Worm (Caenorhabditis elegans) whole organism, L3 larva: Measurements from ENCODE around the gene K08E4.7.
A peak's percentile ranks its signal among the peaks of the same experiment; 100 is the strongest.

Experiments used
- ZK546.5 ChIP-seq: sonication (generic microtip); optimal IDR thresholded peaks from 2 replicates; lab custom pipeline; 2017; ENCODE audit warnings: missing biosample characterization, missing genetic modification characterization
- ceh-16 ChIP-seq: sonication (generic microtip); optimal IDR thresholded peaks from 2 replicates; lab custom pipeline; 2017; ENCODE audit warnings: missing biosample characterization, missing genetic modification characterization
- ceh-28 ChIP-seq: fragments of 150-350 bp; optimal IDR thresholded peaks from 2 replicates; lab custom pipeline; 2014; ENCODE audit warnings: missing biosample characterization, missing genetic modification reagents, missing genetic modification characterization
- ceh-82 ChIP-seq: fragments of 150-350 bp; optimal IDR thresholded peaks from 2 replicates; lab custom pipeline; 2014; ENCODE audit warnings: missing biosample characterization, missing genetic modification characterization
- ceh-9 ChIP-seq: sonication (generic microtip); optimal IDR thresholded peaks from 2 replicates; lab custom pipeline; 2018; ENCODE audit warnings: missing biosample characterization, missing genetic modification characterization
- daf-12 ChIP-seq: fragments of 150-350 bp; optimal IDR thresholded peaks from 2 replicates; lab custom pipeline; 2014; ENCODE audit warnings: missing biosample characterization, missing genetic modification reagents, missing genetic modification characterization
- egl-27 ChIP-seq: sonication (generic microtip); optimal IDR thresholded peaks from 4 replicates; lab custom pipeline; 2017; ENCODE audit warnings: missing biosample characterization, missing genetic modification reagents, missing genetic modification characterization
- egl-5 ChIP-seq: fragments of 150-350 bp; optimal IDR thresholded peaks from 2 replicates; lab custom pipeline; 2017; ENCODE audit warnings: missing biosample characterization, missing genetic modification reagents, missing genetic modification characterization, inconsistent platforms
- elt-1 ChIP-seq: fragments of 150-350 bp; optimal IDR thresholded peaks from 2 replicates; lab custom pipeline; 2014; ENCODE audit warnings: missing biosample characterization, missing genetic modification characterization
- elt-2 ChIP-seq: sonication (generic microtip); optimal IDR thresholded peaks from 2 replicates; lab custom pipeline; 2016; ENCODE audit warnings: missing genetic modification reagents, mild to moderate bottlenecking, missing genetic modification characterization, missing compliant biosample characterization
- elt-3 ChIP-seq, 3 experiments: fragments of 150-350 bp in 1 of 3; sonication (generic microtip) in 2 of 3; optimal IDR thresholded peaks; 2 replicates in 2 of 3; 4 replicates in 1 of 3; lab custom pipeline; 2014 to 2017; ENCODE audit warnings: missing biosample characterization in 3 of 3, missing genetic modification characterization in 3 of 3
- eor-1 ChIP-seq, 2 experiments: fragments of 150-350 bp; optimal IDR thresholded peaks; 2 replicates each; lab custom pipeline; 2014 to 2018; ENCODE audit warnings: missing biosample characterization in 2 of 2, missing genetic modification characterization in 2 of 2
- fkh-10 ChIP-seq: sonication (generic microtip); optimal IDR thresholded peaks from 2 replicates; lab custom pipeline; 2017; ENCODE audit warnings: missing biosample characterization, missing genetic modification reagents, missing genetic modification characterization
- fkh-2 ChIP-seq: fragments of 150-350 bp; optimal IDR thresholded peaks from 2 replicates; lab custom pipeline; 2014; ENCODE audit warnings: missing biosample characterization, missing genetic modification reagents, missing genetic modification characterization
- hmg-11 ChIP-seq: sonication (generic microtip); optimal IDR thresholded peaks from 2 replicates; lab custom pipeline; 2016; ENCODE audit warnings: missing genetic modification characterization, missing compliant biosample characterization
- jun-1 ChIP-seq: fragments of 150-350 bp; optimal IDR thresholded peaks from 2 replicates; lab custom pipeline; 2014; ENCODE audit warnings: missing biosample characterization, missing genetic modification reagents, missing genetic modification characterization
- lin-15B ChIP-seq: fragments of 150-350 bp; optimal IDR thresholded peaks from 2 replicates; lab custom pipeline; 2014; ENCODE audit warnings: missing biosample characterization, missing genetic modification characterization
- lin-39 ChIP-seq: fragments of 150-350 bp; optimal IDR thresholded peaks from 2 replicates; lab custom pipeline; 2018; ENCODE audit warnings: missing biosample characterization, missing genetic modification reagents, missing genetic modification characterization
- nfya-1 ChIP-seq: sonication (generic microtip); optimal IDR thresholded peaks from 2 replicates; lab custom pipeline; 2017; ENCODE audit warnings: missing genetic modification characterization, mild to moderate bottlenecking, missing compliant biosample characterization, antibody characterized with exemption, moderate library complexity; ENCODE audit not compliant: insufficient read depth
- nhr-11 ChIP-seq: fragments of 150-350 bp; optimal IDR thresholded peaks from 2 replicates; lab custom pipeline; 2014; ENCODE audit warnings: missing biosample characterization, missing genetic modification characterization
- nhr-23 ChIP-seq: fragments of 150-350 bp; optimal IDR thresholded peaks from 2 replicates; lab custom pipeline; 2014; ENCODE audit warnings: missing biosample characterization, missing genetic modification reagents, missing genetic modification characterization
- nhr-25 ChIP-seq: sonication (generic microtip); optimal IDR thresholded peaks from 2 replicates; lab custom pipeline; 2017; ENCODE audit warnings: missing biosample characterization, missing genetic modification characterization
- nhr-28 ChIP-seq: fragments of 150-350 bp; optimal IDR thresholded peaks from 2 replicates; lab custom pipeline; 2014; ENCODE audit warnings: missing biosample characterization, missing genetic modification characterization
- nhr-43 ChIP-seq: sonication (generic microtip); optimal IDR thresholded peaks from 2 replicates; lab custom pipeline; 2016; ENCODE audit warnings: mild to moderate bottlenecking, missing genetic modification characterization, missing compliant biosample characterization; ENCODE audit not compliant: poor library complexity, severe bottlenecking
- nhr-77 ChIP-seq: fragments of 150-350 bp; optimal IDR thresholded peaks from 2 replicates; lab custom pipeline; 2014; ENCODE audit warnings: missing biosample characterization, missing genetic modification characterization
- pha-4 ChIP-seq: fragments of 150-350 bp; optimal IDR thresholded peaks from 2 replicates; lab custom pipeline; 2014; ENCODE audit warnings: missing biosample characterization, missing genetic modification reagents, missing genetic modification characterization
- pqm-1 ChIP-seq: fragments of 150-350 bp; optimal IDR thresholded peaks from 2 replicates; lab custom pipeline; 2017; ENCODE audit warnings: missing biosample characterization, missing genetic modification characterization, inconsistent platforms
- sea-2 ChIP-seq: fragments of 150-350 bp; sonication (generic microtip); optimal IDR thresholded peaks from 4 replicates; lab custom pipeline; 2014; ENCODE audit warnings: missing biosample characterization, missing genetic modification reagents, missing genetic modification characterization
- skn-1 ChIP-seq: fragments of 150-350 bp; optimal IDR thresholded peaks from 2 replicates; lab custom pipeline; 2014; ENCODE audit warnings: missing biosample characterization, missing genetic modification characterization
- snpc-4 ChIP-seq: fragments of 150-350 bp; optimal IDR thresholded peaks from 2 replicates; lab custom pipeline; 2014; ENCODE audit warnings: missing biosample characterization, missing genetic modification characterization
- unc-39 ChIP-seq: sonication (generic microtip); optimal IDR thresholded peaks from 4 replicates; lab custom pipeline; 2017; ENCODE audit warnings: missing biosample characterization, missing genetic modification characterization
- unc-62 ChIP-seq: fragments of 150-350 bp; sonication (generic microtip); optimal IDR thresholded peaks from 4 replicates; lab custom pipeline; 2014; ENCODE audit warnings: missing biosample characterization, missing genetic modification reagents, missing genetic modification characterization
- ztf-11 ChIP-seq: fragments of 150-350 bp; optimal IDR thresholded peaks from 2 replicates; lab custom pipeline; 2014; ENCODE audit warnings: missing biosample characterization, missing genetic modification characterization
- ztf-4 ChIP-seq: fragments of 150-350 bp; optimal IDR thresholded peaks from 2 replicates; lab custom pipeline; 2014; ENCODE audit warnings: missing biosample characterization, missing genetic modification characterization

K08E4.7 gene

ce11 chrIV:12113056-12113455, 37.5 kb downstream of the K08E4.7 start:
- TF ChIP-seq nfya-1 (tag; lab: Kevin White, UChicago) = peak; percentile 17
- TF ChIP-seq nhr-43 (tag; lab: Kevin White, UChicago) = no peak
- no peak for TF ChIP-seq skn-1 (tag; lab: Kevin White, UChicago)
- TF ChIP-seq egl-5 (tag; lab: Kevin White, UChicago) = peak; percentile 43
- TF ChIP-seq elt-3 (tag; optimal IDR thresholded peaks at IDR 0.05; lab: Kevin White, UChicago) = no peak
- no peak for TF ChIP-seq nhr-23 (tag; lab: Kevin White, UChicago)
- no peak for TF ChIP-seq daf-12
- TF ChIP-seq ztf-11 = no peak

- TF ChIP-seq sea-2 (GFP tag; lab: Kevin White, UChicago) (no peak), nfya-1 (tag; lab: Kevin White, UChicago) (peak; percentile 17), fkh-10 (peak; percentile 81)
Measured at ce11 chrIV:12114498-12114897, 38.9 kb downstream of the K08E4.7 start.

DNA sequence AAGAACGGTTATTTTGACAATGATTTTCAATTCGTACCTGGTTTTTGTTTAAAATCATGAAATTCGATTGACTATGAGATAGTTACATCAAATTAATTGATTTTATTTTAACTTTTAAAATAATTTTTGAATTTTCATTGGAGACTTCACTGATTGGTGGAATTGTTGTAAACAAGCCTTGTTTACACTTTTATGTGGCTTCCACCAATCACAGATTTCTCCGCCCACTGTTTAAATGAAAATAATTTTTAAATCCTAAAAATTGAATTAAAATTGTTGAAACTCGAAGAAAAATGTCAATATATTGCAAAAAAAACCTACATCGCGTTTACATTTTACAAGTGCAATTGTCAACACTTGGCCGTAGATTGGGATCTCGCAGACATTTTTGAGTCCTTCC, 44.9 kb downstream of the K08E4.7 start:
- TF ChIP-seq nhr-11 (tag; lab: Kevin White, UChicago) (no peak), nfya-1 (tag; lab: Kevin White, UChicago) (peak; percentile 97), skn-1 (tag; lab: Kevin White, UChicago) (no peak)

DNA sequence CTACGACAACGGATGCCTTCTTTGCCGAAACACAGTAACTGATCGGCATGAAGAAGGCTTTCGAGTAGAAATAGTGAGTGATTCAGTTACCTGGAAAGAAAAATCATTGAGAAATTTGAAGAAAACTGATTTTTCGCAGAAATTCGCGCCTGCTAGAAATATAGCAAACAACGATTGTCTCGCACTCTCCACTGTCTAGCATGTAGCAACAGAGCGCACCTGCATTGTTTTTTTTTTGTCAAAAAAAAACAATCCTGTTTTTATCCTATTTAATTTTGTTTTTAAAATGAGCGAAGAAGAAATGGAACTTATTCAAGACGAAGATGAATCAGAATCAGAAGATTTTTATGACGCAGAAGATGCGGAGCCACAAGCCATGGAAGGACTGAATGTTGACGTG, 45.5 kb downstream of the K08E4.7 start, which contains the start of the genes ddb-1 and M18.6:
ddb-1 (minus strand) TSS at position 90 of the 400 bp plus-strand sequence.
M18.6 (plus strand) TSS at position 235 of the 400 bp plus-strand sequence.
- TF ChIP-seq ceh-16 (tag; lab: Kevin White, UChicago) = no peak
- TF ChIP-seq nfya-1 (tag; lab: Kevin White, UChicago) = peak; percentile 66
- no peak for TF ChIP-seq ZK546.5 (tag; lab: Kevin White, UChicago)
- TF ChIP-seq ceh-9 (tag; lab: Kevin White, UChicago) = no peak
- TF ChIP-seq nhr-77 (tag; lab: Kevin White, UChicago) = no peak
- no peak for TF ChIP-seq jun-1 (tag; lab: Kevin White, UChicago)
- TF ChIP-seq nhr-28 (tag; lab: Kevin White, UChicago) = no peak
- TF ChIP-seq ceh-82 = no peak
- TF ChIP-seq lin-39 (tag; lab: Kevin White, UChicago) = peak; percentile 30
- no peak for TF ChIP-seq elt-1
- TF ChIP-seq nhr-23 (tag; lab: Kevin White, UChicago) = no peak
- TF ChIP-seq ceh-28 (tag; lab: Kevin White, UChicago) = no peak
- no peak for TF ChIP-seq fkh-2 (tag; lab: Kevin White, UChicago)
- peak; percentile 2 for TF ChIP-seq elt-2 (tag; lab: Kevin White, UChicago)
- TF ChIP-seq snpc-4 (tag; lab: Kevin White, UChicago) = peak; percentile 7
- TF ChIP-seq pqm-1 (tag; lab: Kevin White, UChicago) = no peak
- no peak for TF ChIP-seq unc-62 (GFP tag; lab: Kevin White, UChicago)
- TF ChIP-seq fkh-10 = no peak
- TF ChIP-seq unc-39 = no peak
- peak; percentile 8 for TF ChIP-seq nhr-25 (tag; lab: Kevin White, UChicago)
- TF ChIP-seq ztf-4 (tag; lab: Kevin White, UChicago) = no peak
- TF ChIP-seq hmg-11 (tag; lab: Kevin White, UChicago) = no peak
- peak; percentile 68 for TF ChIP-seq lin-15B (tag; lab: Kevin White, UChicago)
- TF ChIP-seq pha-4 = peak; percentile 81
- TF ChIP-seq egl-27 (tag; lab: Kevin White, UChicago) = no peak
- TF ChIP-seq eor-1 (tag; optimal IDR thresholded peaks at IDR 0.05; lab: Kevin White, UChicago) = no peak
